Worm (Caenorhabditis elegans) whole organism, mixed stage, embryonic: ENCODE data around the gene warf-1.

ENCODE experiments used
- M03D4.4 ChIP-seq: sonication (generic microtip); optimal IDR thresholded peaks from 2 replicates; lab custom pipeline; 2017; ENCODE audit warnings: mild to moderate bottlenecking, missing genetic modification characterization, missing compliant biosample characterization
- bed-3 ChIP-seq: fragments of 200-800 bp; sonication (Bioruptor generic); optimal IDR thresholded peaks from 3 replicates; lab custom pipeline; 2018; ENCODE audit warnings: mild to moderate bottlenecking, missing genetic modification characterization, moderate library complexity, missing compliant biosample characterization
- blmp-1 ChIP-seq: fragments of 150-350 bp; optimal IDR thresholded peaks from 2 replicates; lab custom pipeline; 2014; ENCODE audit warnings: missing biosample characterization, missing genetic modification characterization
- ceh-39 ChIP-seq: fragments of 150-350 bp; optimal IDR thresholded peaks from 2 replicates; lab custom pipeline; 2014; ENCODE audit warnings: missing biosample characterization, missing genetic modification characterization
- ceh-83 ChIP-seq: fragments of 200-800 bp; sonication (Bioruptor generic); optimal IDR thresholded peaks from 2 replicates; lab custom pipeline; 2018; ENCODE audit warnings: mild to moderate bottlenecking, missing genetic modification characterization, missing compliant biosample characterization
- ces-1 ChIP-seq: fragments of 150-350 bp; optimal IDR thresholded peaks from 2 replicates; lab custom pipeline; 2014; ENCODE audit warnings: missing biosample characterization, missing genetic modification reagents, missing genetic modification characterization
- cnd-1 ChIP-seq: fragments of 200-800 bp; sonication (Bioruptor generic); optimal IDR thresholded peaks from 2 replicates; lab custom pipeline; 2018; ENCODE audit warnings: mild to moderate bottlenecking, missing genetic modification characterization, missing compliant biosample characterization
- drap-1 ChIP-seq: fragments of 200-800 bp; sonication (Bioruptor generic); optimal IDR thresholded peaks from 3 replicates; lab custom pipeline; 2018; ENCODE audit warnings: mild to moderate bottlenecking, missing genetic modification characterization, missing compliant biosample characterization
- elt-1 ChIP-seq: sonication (generic microtip); optimal IDR thresholded peaks from 2 replicates; lab custom pipeline; 2017; ENCODE audit warnings: missing genetic modification characterization, mild to moderate bottlenecking, missing compliant biosample characterization, antibody characterized with exemption, moderate library complexity, borderline replicate concordance; ENCODE audit not compliant: insufficient read depth
- elt-3 ChIP-seq: fragments of 150-350 bp; optimal IDR thresholded peaks from 2 replicates; lab custom pipeline; 2014; ENCODE audit warnings: missing biosample characterization, missing genetic modification characterization
- flh-1 ChIP-seq: fragments of 200-800 bp; sonication (Bioruptor generic); optimal IDR thresholded peaks from 2 replicates; lab custom pipeline; 2018; ENCODE audit warnings: mild to moderate bottlenecking, missing genetic modification characterization, moderate library complexity, missing compliant biosample characterization
- ham-2 ChIP-seq: fragments of 200-800 bp; sonication (Bioruptor generic); optimal IDR thresholded peaks from 2 replicates; lab custom pipeline; 2018; ENCODE audit warnings: mild to moderate bottlenecking, missing genetic modification characterization, missing compliant biosample characterization
- hlh-1 ChIP-seq: fragments of 150-350 bp; optimal IDR thresholded peaks from 2 replicates; lab custom pipeline; 2014; ENCODE audit warnings: missing biosample characterization, missing genetic modification reagents, missing genetic modification characterization
- lin-13 ChIP-seq: fragments of 150-350 bp; optimal IDR thresholded peaks from 2 replicates; lab custom pipeline; 2014; ENCODE audit warnings: missing biosample characterization, missing genetic modification characterization
- lin-32 ChIP-seq: fragments of 200-800 bp; sonication (Bioruptor generic); optimal IDR thresholded peaks from 2 replicates; lab custom pipeline; 2018; ENCODE audit warnings: mild to moderate bottlenecking, missing genetic modification characterization, missing compliant biosample characterization
- lsy-2 ChIP-seq: fragments of 150-350 bp; optimal IDR thresholded peaks from 2 replicates; lab custom pipeline; 2014; ENCODE audit warnings: missing biosample characterization, missing genetic modification characterization
- mab-5 ChIP-seq: fragments of 150-350 bp; optimal IDR thresholded peaks from 2 replicates; lab custom pipeline; 2014; ENCODE audit warnings: missing biosample characterization, missing genetic modification characterization
- mep-1 ChIP-seq: fragments of 150-350 bp; optimal IDR thresholded peaks from 2 replicates; lab custom pipeline; 2017; ENCODE audit warnings: missing biosample characterization, missing genetic modification reagents, missing genetic modification characterization, inconsistent platforms
- nhr-12 ChIP-seq: fragments of 150-350 bp; optimal IDR thresholded peaks from 2 replicates; lab custom pipeline; 2014; ENCODE audit warnings: missing biosample characterization, missing genetic modification characterization
- nhr-2 ChIP-seq: fragments of 150-350 bp; optimal IDR thresholded peaks from 2 replicates; lab custom pipeline; 2014; ENCODE audit warnings: missing biosample characterization, missing genetic modification characterization
- nhr-237 ChIP-seq: fragments of 150-350 bp; optimal IDR thresholded peaks from 2 replicates; lab custom pipeline; 2014; ENCODE audit warnings: missing biosample characterization, missing genetic modification characterization
- nhr-28 ChIP-seq: fragments of 150-350 bp; optimal IDR thresholded peaks from 2 replicates; lab custom pipeline; 2014; ENCODE audit warnings: missing biosample characterization, missing genetic modification characterization
- nhr-76 ChIP-seq: sonication (generic microtip); optimal IDR thresholded peaks from 2 replicates; lab custom pipeline; 2017; ENCODE audit warnings: missing biosample characterization, missing genetic modification characterization
- pha-4 ChIP-seq: fragments of 150-350 bp; optimal IDR thresholded peaks from 2 replicates; lab custom pipeline; 2018; ENCODE audit warnings: missing biosample characterization, missing genetic modification reagents, missing genetic modification characterization
- sem-2 ChIP-seq: fragments of 200-800 bp; sonication (Bioruptor generic); optimal IDR thresholded peaks from 2 replicates; lab custom pipeline; 2018; ENCODE audit warnings: mild to moderate bottlenecking, missing genetic modification characterization, missing compliant biosample characterization
- snpc-4 ChIP-seq: fragments of 150-350 bp; optimal IDR thresholded peaks from 2 replicates; lab custom pipeline; 2014; ENCODE audit warnings: missing biosample characterization, missing genetic modification characterization
- sptf-1 ChIP-seq: sonication (generic microtip); optimal IDR thresholded peaks from 2 replicates; lab custom pipeline; 2017; ENCODE audit warnings: mild to moderate bottlenecking, missing genetic modification characterization, moderate library complexity, missing compliant biosample characterization
- tbx-8 ChIP-seq: fragments of 200-800 bp; sonication (Bioruptor generic); optimal IDR thresholded peaks from 2 replicates; lab custom pipeline; 2018; ENCODE audit warnings: mild to moderate bottlenecking, missing genetic modification characterization, moderate library complexity, missing compliant biosample characterization
- unc-39 ChIP-seq: fragments of 150-350 bp; optimal IDR thresholded peaks from 2 replicates; lab custom pipeline; 2014; ENCODE audit warnings: missing biosample characterization, missing genetic modification characterization
- zip-8 ChIP-seq: fragments of 150-350 bp; optimal IDR thresholded peaks from 2 replicates; lab custom pipeline; 2014; ENCODE audit warnings: missing biosample characterization, missing genetic modification characterization
- ztf-11 ChIP-seq: fragments of 150-350 bp; optimal IDR thresholded peaks from 2 replicates; lab custom pipeline; 2014; ENCODE audit warnings: missing biosample characterization, missing genetic modification characterization

warf-1 gene

ce11 chrIV:7646119-7646518 lies 11.5 kb downstream of the warf-1 start, which contains the start of gene hmg-5:
hmg-5 (minus strand) TSS chrIV:7646219.
- no peak for TF ChIP-seq unc-39
- TF ChIP-seq flh-1 (GFP tag; lab: Kevin White, UChicago), result no peak
- TF ChIP-seq tbx-8 (GFP tag; lab: Kevin White, UChicago), result no peak
- no peak for TF ChIP-seq cnd-1 (tag; lab: Kevin White, UChicago)
- no peak for TF ChIP-seq sptf-1 (tag; lab: Kevin White, UChicago)
- no peak for TF ChIP-seq nhr-2 (tag; lab: Kevin White, UChicago)
- no peak for TF ChIP-seq ham-2 (GFP tag; lab: Kevin White, UChicago)
- no peak for TF ChIP-seq nhr-237 (tag; lab: Kevin White, UChicago)
- TF ChIP-seq ztf-11, result no peak
- TF ChIP-seq mab-5 (tag; lab: Kevin White, UChicago), result no peak
- no peak for TF ChIP-seq zip-8
- TF ChIP-seq elt-1 (tag; lab: Kevin White, UChicago), result no peak
- TF ChIP-seq elt-3, result no peak
- no peak for TF ChIP-seq ceh-39 (tag; lab: Kevin White, UChicago)
- no peak for TF ChIP-seq sem-2 (GFP tag; lab: Kevin White, UChicago)
- no peak for TF ChIP-seq M03D4.4 (tag; lab: Kevin White, UChicago)
- no peak for TF ChIP-seq ces-1 (GFP tag; lab: Kevin White, UChicago)
- TF ChIP-seq blmp-1 (tag; lab: Kevin White, UChicago), result no peak
- no peak for TF ChIP-seq drap-1 (GFP tag; lab: Kevin White, UChicago)
- TF ChIP-seq, all 35 proteins: peak for 0

ce11 chrIV:7646861-7647260 lies 12.3 kb downstream of the warf-1 start:
- TF ChIP-seq drap-1 (GFP tag; lab: Kevin White, UChicago), result no peak
- TF ChIP-seq mab-5 (tag; lab: Kevin White, UChicago), result no peak
- no peak for TF ChIP-seq ceh-39 (tag; lab: Kevin White, UChicago)
- TF ChIP-seq nhr-76, result no peak
- no peak for TF ChIP-seq nhr-28 (tag; lab: Kevin White, UChicago)
- no peak for TF ChIP-seq snpc-4
- no peak for TF ChIP-seq M03D4.4 (tag; lab: Kevin White, UChicago)
- TF ChIP-seq cnd-1 (tag; lab: Kevin White, UChicago), result no peak
- no peak for TF ChIP-seq nhr-12 (tag; lab: Kevin White, UChicago)
- TF ChIP-seq bed-3 (GFP tag; lab: Kevin White, UChicago), result no peak
- TF ChIP-seq, all 35 proteins: peak for 0

DNA sequence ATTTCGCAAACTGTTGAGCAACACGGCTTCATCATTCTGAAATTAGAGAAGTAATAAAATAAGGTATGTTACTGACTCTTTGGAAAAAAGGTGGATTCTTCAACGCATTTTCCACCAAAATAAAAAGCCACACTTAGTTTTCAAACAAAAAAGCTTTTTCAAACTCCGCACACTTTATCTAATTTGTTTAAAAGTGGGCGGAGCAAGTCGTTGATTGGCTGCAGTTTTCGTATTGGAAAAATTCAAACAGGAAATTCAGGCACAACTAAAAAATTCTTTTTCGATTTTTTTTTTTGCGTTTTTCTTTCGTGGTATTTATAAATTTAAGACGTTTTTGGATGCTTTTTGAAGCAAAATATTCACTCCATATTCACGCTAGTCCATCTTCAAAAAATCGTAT lies 15.8 kb downstream of the warf-1 start:
- no peak for TF ChIP-seq ceh-83
- TF ChIP-seq flh-1 (GFP tag; lab: Kevin White, UChicago), result no peak
- TF ChIP-seq elt-1 (tag; lab: Kevin White, UChicago), result no peak
- TF ChIP-seq pha-4, result no peak
- TF ChIP-seq zip-8, result no peak
- TF ChIP-seq ztf-11, result no peak
- TF ChIP-seq drap-1 (GFP tag; lab: Kevin White, UChicago), result no peak
- TF ChIP-seq mep-1 (tag; lab: Kevin White, UChicago), result no peak
- no peak for TF ChIP-seq lin-13 (tag; lab: Kevin White, UChicago)
- TF ChIP-seq sptf-1 (tag; lab: Kevin White, UChicago), result no peak
- TF ChIP-seq nhr-12 (tag; lab: Kevin White, UChicago), result no peak
- TF ChIP-seq ham-2 (GFP tag; lab: Kevin White, UChicago), result no peak
- no peak for TF ChIP-seq nhr-28 (tag; lab: Kevin White, UChicago)
- no peak for TF ChIP-seq ces-1 (GFP tag; lab: Kevin White, UChicago)
- TF ChIP-seq hlh-1 (tag; lab: Kevin White, UChicago), result no peak
- TF ChIP-seq nhr-237 (tag; lab: Kevin White, UChicago), result no peak
- no peak for TF ChIP-seq cnd-1 (tag; lab: Kevin White, UChicago)

ce11 chrIV:7651120-7651519 lies 16.5 kb downstream of the warf-1 start, which contains the start of gene cima-1:
cima-1 (plus strand) TSS chrIV:7651459.
- TF ChIP-seq ham-2 (GFP tag; lab: Kevin White, UChicago), result no peak
- TF ChIP-seq elt-3, result no peak
- TF ChIP-seq elt-1 (tag; lab: Kevin White, UChicago), result no peak
- no peak for TF ChIP-seq lsy-2 (tag; lab: Kevin White, UChicago)
- TF ChIP-seq tbx-8 (GFP tag; lab: Kevin White, UChicago), result no peak
- TF ChIP-seq pha-4, result no peak
- no peak for TF ChIP-seq sem-2 (GFP tag; lab: Kevin White, UChicago)
- TF ChIP-seq cnd-1 (tag; lab: Kevin White, UChicago), result no peak
- TF ChIP-seq ces-1 (GFP tag; lab: Kevin White, UChicago), result no peak
- TF ChIP-seq ceh-83, result no peak
- no peak for TF ChIP-seq lin-32 (GFP tag; lab: Kevin White, UChicago)
- TF ChIP-seq, all 35 proteins: peak for 0
